Worm (Caenorhabditis elegans): Measurements from ENCODE around the gene str-181.

DNA sequence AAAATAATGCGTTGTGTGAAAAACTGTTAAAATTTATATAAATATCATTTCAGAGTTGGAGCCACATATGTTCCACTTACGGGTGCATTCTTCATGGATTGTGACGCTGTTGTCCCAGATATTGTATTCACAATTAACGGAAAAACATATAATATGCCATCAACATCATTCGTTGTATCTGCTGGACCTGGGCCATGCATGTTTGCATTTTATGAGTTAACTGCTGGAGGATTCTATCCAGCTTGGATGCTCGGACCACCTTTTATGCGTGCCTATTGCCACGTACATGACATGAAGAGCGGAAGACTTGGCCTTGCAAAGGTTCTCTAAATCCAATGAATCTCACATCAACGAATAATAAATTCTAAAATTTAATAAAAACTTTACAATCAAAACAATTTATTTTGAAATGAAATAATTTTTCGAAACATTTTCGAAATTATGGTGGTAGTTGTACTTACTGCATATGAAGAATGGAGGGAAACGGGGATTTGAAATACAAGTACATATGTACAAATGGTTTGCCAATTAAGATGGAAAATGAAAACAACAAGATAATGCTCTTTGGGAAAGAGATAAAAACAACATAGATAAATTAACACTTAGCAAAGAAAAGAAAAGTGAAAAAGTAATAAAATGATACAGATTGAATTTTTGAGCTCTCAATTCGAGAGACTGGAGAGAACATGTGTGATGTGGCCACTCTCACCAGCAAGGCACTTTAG is 25.4 kb upstream of the str-181 start:
- TF ChIP-seq snpc-4 (tag; optimal IDR thresholded peaks at IDR 0.05), result no peak
- no peak for TF ChIP-seq fkh-10 (GFP tag; optimal IDR thresholded peaks at IDR 0.05)
- no peak for TF ChIP-seq unc-39 (tag; optimal IDR thresholded peaks at IDR 0.05)

Measured in whole organism, L3 larva.